Worm (Caenorhabditis elegans): ENCODE results near the gene gtbp-1.
A peak's percentile ranks its signal among the peaks of the same experiment; 100 is the strongest.

gtbp-1 gene

ce11 chrIV:10174328-10174727 is 45.6 kb upstream of the gtbp-1 start, which contains the start of gene pxf-1:
Gene pxf-1 (minus strand): TSS chrIV:10174341.
- no peak for TF ChIP-seq ets-4 (GFP tag; optimal IDR thresholded peaks at IDR 0.05)
- TF ChIP-seq pbrm-1 (GFP tag; IDR thresholded peaks at IDR 0.05): no peak
- TF ChIP-seq sdz-38 (tag; optimal IDR thresholded peaks at IDR 0.05): no peak
- TF ChIP-seq Y53G8AR.9 (GFP tag; conservative IDR thresholded peaks at IDR 0.05): no peak
- TF ChIP-seq nfya-1 (tag; optimal IDR thresholded peaks at IDR 0.05; ENCODE audit: borderline replicate concordance, insufficient read depth): no peak
- no peak for TF ChIP-seq chd-7 (tag; optimal IDR thresholded peaks at IDR 0.05)
- TF ChIP-seq F23B12.7 (tag; optimal IDR thresholded peaks at IDR 0.05; ENCODE audit: insufficient read depth): no peak
- TF ChIP-seq snpc-3.4 (tag; optimal IDR thresholded peaks at IDR 0.05): no peak

- TF ChIP-seq hmg-20 (GFP tag; IDR thresholded peaks at IDR 0.05) (no peak), unc-130 (GFP tag; optimal IDR thresholded peaks at IDR 0.05) (no peak), rcor-1 (GFP tag; IDR thresholded peaks at IDR 0.05) (no peak), cebp-1 (GFP tag; IDR thresholded peaks at IDR 0.05) (no peak), cebp-1 (tag; optimal IDR thresholded peaks at IDR 0.05) (peak; percentile 52), attf-5 (GFP tag; optimal IDR thresholded peaks at IDR 0.05) (no peak)
Observed at ce11 chrIV:10170808-10171207, 42.1 kb upstream of the gtbp-1 start.

- TF ChIP-seq snpc-1.1 (tag; optimal IDR thresholded peaks at IDR 0.05; ENCODE audit: insufficient read depth): no peak
- no peak for TF ChIP-seq pbrm-1 (GFP tag; IDR thresholded peaks at IDR 0.05)
- peak; percentile 27; the same call in 1 of the 2 replicates for TF ChIP-seq madf-6 (GFP tag; IDR thresholded peaks at IDR 0.05)
- TF ChIP-seq snpc-4 (GFP tag; optimal IDR thresholded peaks at IDR 0.05): no peak
- TF ChIP-seq snpc-4 (tag; optimal IDR thresholded peaks at IDR 0.05): peak in 1 of 4 experiments; percentile 0
- TF ChIP-seq hmg-1.2 (GFP tag; IDR thresholded peaks at IDR 0.05): peak; percentile 6; the same call in 1 of the 2 replicates
- peak; percentile 93 for TF ChIP-seq him-1 (tag; optimal IDR thresholded peaks at IDR 0.05)
Observed at ce11 chrIV:10164086-10164485, 35.3 kb upstream of the gtbp-1 start.

ce11 chrIV:10161706-10162105 is 33.0 kb upstream of the gtbp-1 start, which contains the start of gene pps-1:
Gene pps-1 (plus strand): TSS chrIV:10162006.
- no peak for TF ChIP-seq F57A8.1 (GFP tag; optimal IDR thresholded peaks at IDR 0.05)
- TF ChIP-seq F22D6.2 (tag; optimal IDR thresholded peaks at IDR 0.05): no peak
- no peak for TF ChIP-seq lir-1 (GFP tag; conservative IDR thresholded peaks at IDR 0.05)
- no peak for TF ChIP-seq pha-4 (tag; optimal IDR thresholded peaks at IDR 0.05)
- no peak for TF ChIP-seq ceh-58 (GFP tag; IDR thresholded peaks at IDR 0.05)
- no peak for TF ChIP-seq ztf-6 (GFP tag; IDR thresholded peaks at IDR 0.05)
- TF ChIP-seq ztf-28 (GFP tag; IDR thresholded peaks at IDR 0.05): no peak
- no peak for TF ChIP-seq F55B11.4 (tag; optimal IDR thresholded peaks at IDR 0.05; ENCODE audit: borderline replicate concordance, insufficient read depth)
- no peak for TF ChIP-seq sea-2 (GFP tag; IDR thresholded peaks at IDR 0.05)
- no peak for TF ChIP-seq ztf-3 (GFP tag; optimal IDR thresholded peaks at IDR 0.05)
- TF ChIP-seq ekl-4 (GFP tag; IDR thresholded peaks at IDR 0.05): no peak
- no peak for TF ChIP-seq attf-5 (GFP tag; optimal IDR thresholded peaks at IDR 0.05)
- TF ChIP-seq ama-1 (optimal IDR thresholded peaks at IDR 0.05): no peak
- TF ChIP-seq ama-1 (GFP tag; optimal IDR thresholded peaks at IDR 0.05): no peak
- no peak for TF ChIP-seq lin-40 (tag; optimal IDR thresholded peaks at IDR 0.05)
- no peak for TF ChIP-seq F39B2.1 (GFP tag; IDR thresholded peaks at IDR 0.05)
- no peak for TF ChIP-seq B0261.1 (tag; optimal IDR thresholded peaks at IDR 0.05)
- TF ChIP-seq nhr-90 (tag; optimal IDR thresholded peaks at IDR 0.05): no peak

Measured in whole organism, young adult.